Worm (Caenorhabditis elegans): ENCODE data around the gene unc-25.
A peak's percentile ranks its signal among the peaks of the same experiment; 100 is the strongest.

The unc-25 gene

DNA sequence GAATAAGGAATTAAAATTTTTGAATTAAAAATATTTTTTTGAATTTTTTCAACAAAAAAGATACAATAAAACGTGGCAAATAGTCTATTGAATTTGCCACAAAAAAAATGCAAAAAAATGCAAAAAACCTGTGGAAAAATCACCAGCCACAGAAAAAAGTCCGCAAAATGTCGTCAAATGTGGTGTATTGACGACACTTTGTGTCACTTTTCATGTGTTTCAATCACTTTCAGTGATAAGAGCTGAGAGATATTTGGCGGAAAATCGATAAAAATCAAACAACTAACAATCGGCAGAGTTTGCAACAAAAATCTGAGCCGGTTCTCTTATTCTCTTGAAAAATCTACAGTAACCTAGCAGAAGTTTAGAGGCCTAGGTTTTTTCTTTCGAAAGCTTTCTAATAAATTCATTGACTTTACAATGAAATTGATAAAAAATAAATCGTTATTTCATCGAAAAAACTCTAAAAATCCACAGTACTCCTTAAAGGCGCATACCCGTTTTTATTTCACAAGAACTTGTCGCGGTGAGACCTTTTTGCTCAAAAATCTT, 29.5 kb downstream of the unc-25 start:
- TF ChIP-seq hlh-17 (GFP tag; optimal IDR thresholded peaks at IDR 0.05; ENCODE audit: borderline replicate concordance) (no peak), lin-14 (GFP tag; optimal IDR thresholded peaks at IDR 0.05) (no peak), zag-1 (tag; optimal IDR thresholded peaks at IDR 0.05) (no peak), mab-9 (GFP tag; IDR thresholded peaks at IDR 0.05) (no peak), blmp-1 (tag; optimal IDR thresholded peaks at IDR 0.05) (peak; percentile 61), rnt-1 (tag; optimal IDR thresholded peaks at IDR 0.05) (peak; percentile 56), lin-39 (tag; optimal IDR thresholded peaks at IDR 0.05) (no peak), F16B12.6 (tag; optimal IDR thresholded peaks at IDR 0.05) (peak; percentile 87), efl-1 (optimal IDR thresholded peaks at IDR 0.05) (peak; percentile 51 to 59), efl-1 (GFP tag; optimal IDR thresholded peaks at IDR 0.05 in 1 of 2) (peak; percentile 55 to 95), swsn-7 (tag; optimal IDR thresholded peaks at IDR 0.05) (peak; percentile 9), skn-1 (tag; optimal IDR thresholded peaks at IDR 0.05) (peak; percentile 17), lir-3 (tag; optimal IDR thresholded peaks at IDR 0.05; ENCODE audit: poor library complexity) (no peak), hlh-4 (tag; optimal IDR thresholded peaks at IDR 0.05) (no peak), sup-37 (GFP tag; optimal IDR thresholded peaks at IDR 0.05) (no peak), dsc-1 (tag; optimal IDR thresholded peaks at IDR 0.05) (peak; percentile 2), ztf-11 (tag; optimal IDR thresholded peaks at IDR 0.05) (no peak), nhr-20 (tag; optimal IDR thresholded peaks at IDR 0.05) (peak; percentile 13), tlp-1 (tag; optimal IDR thresholded peaks at IDR 0.05) (no peak), snu-23 (GFP tag; optimal IDR thresholded peaks at IDR 0.05) (peak; percentile 48), C04F5.9 (tag; optimal IDR thresholded peaks at IDR 0.05) (no peak), C16A3.4 (tag; optimal IDR thresholded peaks at IDR 0.05) (peak; percentile 32), xbp-1 (tag; optimal IDR thresholded peaks at IDR 0.05) (peak; percentile 34), nhr-47 (tag; optimal IDR thresholded peaks at IDR 0.05) (peak; percentile 39), nhr-71 (tag; optimal IDR thresholded peaks at IDR 0.05) (peak; percentile 49), unc-130 (tag; optimal IDR thresholded peaks at IDR 0.05) (peak; percentile 15), nhr-85 (tag) (peak; percentile 69), nhr-19 (GFP tag; conservative IDR thresholded peaks at IDR 0.05) (peak; percentile 9; the same call in 1 of the 2 replicates), dpl-1 (GFP tag; optimal IDR thresholded peaks at IDR 0.05) (peak; percentile 27 to 57 (median 54)), lsy-2 (tag; optimal IDR thresholded peaks at IDR 0.05) (peak; percentile 61 to 86), elt-3 (tag; optimal IDR thresholded peaks at IDR 0.05) (peak in 2 of 6 experiments; percentile 16 to 24), irx-1 (tag; optimal IDR thresholded peaks at IDR 0.05) (peak; percentile 20), sptf-1 (tag; optimal IDR thresholded peaks at IDR 0.05) (no peak), mep-1 (tag; optimal IDR thresholded peaks at IDR 0.05) (peak; percentile 69), lin-35 (GFP tag; optimal IDR thresholded peaks at IDR 0.05) (peak; percentile 14 to 64)

DNA sequence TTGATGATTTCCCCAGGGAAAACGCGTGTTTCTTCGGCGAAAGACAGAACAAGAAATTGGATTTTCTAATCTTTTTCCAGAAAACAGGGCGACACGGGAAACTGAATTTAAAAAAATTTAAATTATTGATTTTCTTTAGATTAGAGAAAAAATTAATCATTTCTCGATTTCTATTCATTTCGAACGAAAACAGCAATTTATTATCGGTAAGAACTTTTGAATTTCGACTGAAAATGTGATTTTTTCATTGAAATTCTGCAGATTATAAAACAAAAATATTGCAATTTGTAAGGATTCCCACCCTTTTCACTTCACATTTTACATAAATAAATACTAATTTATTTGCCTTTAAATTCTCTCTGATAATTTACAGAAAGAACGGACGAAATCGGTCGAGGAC, 29.9 kb downstream of the unc-25 start, which contains the start of gene bckd-1A:
bckd-1A (minus strand) TSS at position 101 of the 400 bp plus-strand sequence.
- TF ChIP-seq nhr-90 (tag; optimal IDR thresholded peaks at IDR 0.05; ENCODE audit: poor library complexity), result no peak
- no peak for TF ChIP-seq pag-3 (tag; optimal IDR thresholded peaks at IDR 0.05; ENCODE audit: borderline replicate concordance, insufficient read depth)
- TF ChIP-seq skn-1 (tag; optimal IDR thresholded peaks at IDR 0.05), result no peak
- TF ChIP-seq C34B4.2 (tag; optimal IDR thresholded peaks at IDR 0.05), result no peak

DNA sequence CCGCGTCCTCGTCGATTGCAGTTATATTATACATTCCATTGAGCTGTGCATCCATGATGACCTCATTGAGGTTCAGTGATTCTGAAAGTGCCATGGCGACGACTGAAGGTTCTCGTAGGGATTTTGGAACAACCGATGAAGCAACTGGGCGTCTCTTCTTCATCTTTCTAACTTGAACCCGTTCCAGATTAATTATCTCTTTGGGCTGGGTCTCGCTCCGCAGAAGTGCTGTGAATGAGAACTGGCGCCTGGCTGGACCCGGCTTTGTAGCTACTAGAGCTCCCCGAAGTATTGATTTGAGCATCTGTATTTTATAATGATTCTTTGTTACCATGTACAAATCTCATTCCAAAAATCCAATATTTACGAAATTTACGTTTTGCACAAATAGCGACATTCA, 35.1 kb downstream of the unc-25 start, which contains the start of gene ZK1010.2:
ZK1010.2 (minus strand) TSS at position 304 of the 400 bp plus-strand sequence.
- TF ChIP-seq mab-9 (GFP tag; IDR thresholded peaks at IDR 0.05) (0 out of 2 replicates have a peak, but pooled peaks have one; percentile 33), irx-1 (tag; optimal IDR thresholded peaks at IDR 0.05) (no peak), sptf-1 (tag; optimal IDR thresholded peaks at IDR 0.05) (no peak), ama-1 (optimal IDR thresholded peaks at IDR 0.05) (no peak), F16B12.6 (tag; optimal IDR thresholded peaks at IDR 0.05) (no peak), efl-3 (GFP tag; optimal IDR thresholded peaks at IDR 0.05) (no peak), nhr-237 (tag; optimal IDR thresholded peaks at IDR 0.05) (no peak), unc-130 (tag; optimal IDR thresholded peaks at IDR 0.05) (no peak), ztf-11 (tag; optimal IDR thresholded peaks at IDR 0.05) (no peak), lsy-2 (tag; optimal IDR thresholded peaks at IDR 0.05) (peak in 1 of 2 experiments; percentile 4), nhr-47 (tag; optimal IDR thresholded peaks at IDR 0.05) (peak; percentile 28)
